Worm (Caenorhabditis elegans) whole organism, young adult: ENCODE measurements around the gene math-13.
"Not testable (repeated sequence)": the region's sequence is repeated elsewhere in the genome, so short reads cannot be mapped to it uniquely, and the experiment has no call there.

Experiments used
- B0336.3 ChIP-seq: fragments of 200-800 bp; sonication (Bioruptor generic); IDR thresholded peaks from 2 replicates; pipeline ENCODE4 v1.3.6; 2022; ENCODE audit warnings: missing genetic modification characterization, missing compliant biosample characterization
- D2030.7 ChIP-seq: fragments of 200-800 bp; sonication (Bioruptor generic); IDR thresholded peaks from 2 replicates; pipeline ENCODE4 v1.3.6; 2022; ENCODE audit warnings: missing genetic modification reagents, missing genetic modification characterization, missing compliant biosample characterization
- K11D2.4 ChIP-seq: fragments of 200-800 bp; sonication (Bioruptor generic); IDR thresholded peaks from 2 replicates; pipeline ENCODE4 v1.3.6; 2022; ENCODE audit warnings: missing genetic modification reagents, missing genetic modification characterization, missing compliant biosample characterization
- Y67H2A.10 ChIP-seq: fragments of 200-800 bp; sonication (Bioruptor generic); conservative IDR thresholded peaks from 2 replicates; pipeline ENCODE4 v1.3.6; 2022; ENCODE audit warnings: missing genetic modification reagents, missing genetic modification characterization, missing compliant biosample characterization
- ama-1 ChIP-seq, 3 experiments: fragments of 150-350 bp in 1 of 3; sonication (generic microtip) in 2 of 3; optimal IDR thresholded peaks; 2 replicates each; lab custom pipeline; 2014 to 2018; ENCODE audit warnings: missing biosample characterization in 2 of 3, missing genetic modification characterization in 2 of 3, missing genetic modification reagents in 2 of 3
- aptf-3 ChIP-seq: fragments of 200-800 bp; sonication (Bioruptor generic); IDR thresholded peaks from 2 replicates; pipeline ENCODE4 v1.3.6; 2022; ENCODE audit warnings: missing genetic modification characterization, missing compliant biosample characterization
- athp-1 ChIP-seq: sonication (generic microtip); optimal IDR thresholded peaks from 2 replicates; lab custom pipeline; 2017; ENCODE audit warnings: mild to moderate bottlenecking, missing genetic modification characterization, missing compliant biosample characterization
- ceh-91 ChIP-seq: fragments of 200-800 bp; sonication (Bioruptor generic); IDR thresholded peaks from 2 replicates; pipeline ENCODE4 v1.3.6; 2022; ENCODE audit warnings: missing genetic modification reagents, missing genetic modification characterization, missing compliant biosample characterization
- die-1 ChIP-seq: sonication (generic microtip); optimal IDR thresholded peaks from 2 replicates; lab custom pipeline; 2016; ENCODE audit warnings: missing genotype, mild to moderate bottlenecking, missing genetic modification characterization, missing compliant biosample characterization
- efl-1 ChIP-seq: fragments of 150-350 bp; optimal IDR thresholded peaks from 2 replicates; lab custom pipeline; 2014; ENCODE audit warnings: missing biosample characterization, missing genetic modification reagents, missing genetic modification characterization
- hlh-12 ChIP-seq: sonication (generic microtip); optimal IDR thresholded peaks from 2 replicates; lab custom pipeline; 2016; ENCODE audit warnings: missing genetic modification characterization, missing compliant biosample characterization
- hlh-26 ChIP-seq: fragments of 200-800 bp; sonication (Bioruptor generic); conservative IDR thresholded peaks from 2 replicates; pipeline ENCODE4 v1.3.6; 2022; ENCODE audit warnings: missing genetic modification reagents, missing genetic modification characterization, missing compliant biosample characterization
- hmg-1.2 ChIP-seq: fragments of 200-800 bp; sonication (Bioruptor generic); IDR thresholded peaks from 2 replicates; pipeline ENCODE4 v1.3.6; 2022; ENCODE audit warnings: missing genetic modification reagents, missing genetic modification characterization, missing compliant biosample characterization
- let-526 ChIP-seq: fragments of 200-800 bp; sonication (Bioruptor generic); IDR thresholded peaks from 2 replicates; pipeline ENCODE4 v1.3.6; 2022; ENCODE audit warnings: missing genetic modification reagents, missing genetic modification characterization, missing compliant biosample characterization
- lin-26 ChIP-seq: fragments of 200-800 bp; sonication (Bioruptor generic); IDR thresholded peaks from 2 replicates; pipeline ENCODE4 v1.3.6; 2022; ENCODE audit warnings: missing genetic modification reagents, missing genetic modification characterization, missing compliant biosample characterization
- lsy-27 ChIP-seq: sonication (generic microtip); optimal IDR thresholded peaks from 2 replicates; lab custom pipeline; 2017; ENCODE audit warnings: missing genetic modification characterization, mild to moderate bottlenecking, missing compliant biosample characterization, antibody characterized with exemption, missing genotype, borderline replicate concordance; ENCODE audit not compliant: insufficient read depth
- madf-8 ChIP-seq: fragments of 200-800 bp; sonication (Bioruptor generic); conservative IDR thresholded peaks from 2 replicates; pipeline ENCODE4 v1.3.6; 2022; ENCODE audit warnings: missing genetic modification reagents, missing genetic modification characterization, missing compliant biosample characterization
- mcd-1 ChIP-seq: fragments of 200-800 bp; sonication (Bioruptor generic); IDR thresholded peaks from 2 replicates; pipeline ENCODE4 v1.3.6; 2022; ENCODE audit warnings: missing genetic modification reagents, missing genetic modification characterization, missing compliant biosample characterization
- nhr-27 ChIP-seq: fragments of 200-800 bp; sonication (Bioruptor generic); optimal IDR thresholded peaks from 2 replicates; lab custom pipeline; 2018; ENCODE audit warnings: mild to moderate bottlenecking, missing genetic modification characterization, moderate library complexity, missing compliant biosample characterization
- nhr-80 ChIP-seq: sonication (generic microtip); optimal IDR thresholded peaks from 2 replicates; lab custom pipeline; 2016; ENCODE audit warnings: missing genetic modification characterization, missing compliant biosample characterization
- pbrm-1 ChIP-seq: fragments of 200-800 bp; sonication (Bioruptor generic); IDR thresholded peaks from 2 replicates; pipeline ENCODE4 v1.3.6; 2022; ENCODE audit warnings: missing genetic modification reagents, missing genetic modification characterization, missing compliant biosample characterization
- snpc-1.3 ChIP-seq: sonication (generic microtip); optimal IDR thresholded peaks from 2 replicates; lab custom pipeline; 2017; ENCODE audit warnings: missing genetic modification characterization, mild to moderate bottlenecking, missing compliant biosample characterization, antibody characterized with exemption, moderate library complexity, missing genotype, missing genetic modification reagents; ENCODE audit not compliant: insufficient read depth
- somi-1 ChIP-seq: fragments of 200-800 bp; sonication (Bioruptor generic); optimal IDR thresholded peaks from 2 replicates; lab custom pipeline; 2018; ENCODE audit warnings: mild to moderate bottlenecking, missing genetic modification characterization, missing compliant biosample characterization

Gene math-13

DNA sequence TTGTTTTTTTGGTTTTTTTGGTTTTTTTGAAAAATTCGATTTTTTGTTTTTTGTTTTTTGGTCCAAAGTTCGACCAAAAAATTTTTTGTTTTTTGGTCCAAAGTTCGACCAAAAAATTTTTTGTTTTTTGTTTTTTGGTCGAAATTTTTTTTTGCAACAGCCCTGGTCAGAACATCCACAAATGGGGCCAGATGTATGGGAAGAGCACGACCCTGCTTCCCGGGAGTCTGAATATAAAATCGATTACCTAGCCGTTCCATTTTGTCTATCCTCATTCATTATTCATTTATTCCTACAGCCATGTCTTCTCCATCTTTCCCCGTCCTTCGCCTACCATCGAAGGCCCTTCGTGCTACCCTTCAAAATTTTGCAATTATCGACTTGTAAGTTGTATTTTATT, 21.7 kb upstream of the math-13 start, which contains the start of gene fbxb-95:
Gene fbxb-95, plus strand, starts transcription at position 301 of the 400 bp plus-strand sequence.
- not testable (repeated sequence) for TF ChIP-seq madf-8 (GFP tag; lab: Robert Waterston, UW); lsy-27 (tag; lab: Kevin White, UChicago); D2030.7 (GFP tag; lab: Robert Waterston, UW)
- TF ChIP-seq, all 124 proteins: peak for 0; not testable (repeated sequence) for 124

DNA sequence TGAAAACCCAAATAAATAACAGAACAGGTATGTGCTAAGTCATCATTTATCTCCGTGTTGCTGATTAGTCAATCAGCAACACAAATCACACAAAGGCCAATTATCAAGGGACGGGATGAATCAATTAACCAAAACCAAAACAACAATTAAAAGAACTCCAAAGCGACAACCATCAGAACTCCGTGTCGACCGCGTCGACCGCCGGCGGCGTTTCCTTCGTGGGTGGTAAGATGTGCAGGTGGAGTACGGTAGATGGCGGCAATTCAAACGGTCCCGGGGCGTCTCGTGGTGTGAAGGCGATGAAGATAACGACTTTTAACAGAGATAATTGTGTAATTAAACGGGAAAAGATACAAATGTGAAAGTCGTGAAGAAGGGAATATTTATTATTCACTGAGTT, 20.3 kb upstream of the math-13 start:
- TF ChIP-seq mcd-1 (GFP tag; lab: Robert Waterston, UW): peak; percentile 41
- 0 out of 2 replicates have a peak, but pooled peaks have one; percentile 56 for TF ChIP-seq aptf-3 (GFP tag; lab: Robert Waterston, UW)

DNA sequence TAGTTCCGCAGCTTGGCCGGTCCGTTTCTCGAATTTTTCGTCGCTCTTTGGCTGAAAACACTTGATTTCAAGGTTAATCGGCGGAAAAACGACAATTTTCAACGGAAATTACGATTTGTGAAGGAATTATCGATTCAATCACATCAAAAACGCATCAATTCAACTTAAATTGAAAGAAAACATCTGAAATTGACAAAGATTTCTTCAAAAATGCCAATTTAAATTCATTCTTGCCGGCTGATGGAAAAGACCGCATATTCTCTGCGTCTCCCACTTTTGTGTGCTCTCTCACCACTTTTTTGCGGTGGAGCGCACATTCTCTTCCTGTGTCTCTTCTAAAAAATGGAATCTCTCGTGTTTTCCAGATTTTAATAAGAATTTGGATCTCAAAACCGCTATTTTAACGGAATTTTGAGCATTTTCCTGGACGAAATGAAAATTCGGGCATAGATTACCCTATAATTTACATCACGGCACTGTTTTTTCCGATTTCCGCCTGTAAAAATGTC, 14.4 kb upstream of the math-13 start, which contains the start of gene C16C4.18:
Gene C16C4.18, minus strand, starts transcription at position 51 of the 509 bp plus-strand sequence.
- peak; percentile 96 for TF ChIP-seq hmg-1.2
- TF ChIP-seq D2030.7 (GFP tag; lab: Robert Waterston, UW): peak; percentile 44; the same call in 1 of the 2 replicates
- TF ChIP-seq mcd-1 (GFP tag; lab: Robert Waterston, UW): peak; percentile 67; the same call in 1 of the 2 replicates

DNA sequence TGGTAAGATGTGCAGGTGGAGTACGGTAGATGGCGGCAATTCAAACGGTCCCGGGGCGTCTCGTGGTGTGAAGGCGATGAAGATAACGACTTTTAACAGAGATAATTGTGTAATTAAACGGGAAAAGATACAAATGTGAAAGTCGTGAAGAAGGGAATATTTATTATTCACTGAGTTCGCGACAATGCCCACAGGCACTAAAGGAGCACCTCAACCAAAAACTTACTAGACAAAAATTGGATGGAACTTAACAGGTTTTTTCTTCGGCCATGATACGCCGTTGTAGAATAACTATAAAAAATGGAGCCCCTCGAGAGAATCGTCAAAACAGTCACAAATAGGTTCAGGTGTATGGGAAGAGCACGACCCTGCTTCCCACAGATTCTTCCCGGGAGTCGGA, 13.4 kb upstream of the math-13 start, which contains the start of gene fbxb-98:
Gene fbxb-98, plus strand, starts transcription at position 301 of the 400 bp plus-strand sequence.
- TF ChIP-seq ama-1 (optimal IDR thresholded peaks at IDR 0.05; lab: Kevin White, UChicago); ama-1 (GFP tag; optimal IDR thresholded peaks at IDR 0.05; lab: Kevin White, UChicago); let-526; snpc-1.3 (tag; lab: Kevin White, UChicago): not testable (repeated sequence)

DNA sequence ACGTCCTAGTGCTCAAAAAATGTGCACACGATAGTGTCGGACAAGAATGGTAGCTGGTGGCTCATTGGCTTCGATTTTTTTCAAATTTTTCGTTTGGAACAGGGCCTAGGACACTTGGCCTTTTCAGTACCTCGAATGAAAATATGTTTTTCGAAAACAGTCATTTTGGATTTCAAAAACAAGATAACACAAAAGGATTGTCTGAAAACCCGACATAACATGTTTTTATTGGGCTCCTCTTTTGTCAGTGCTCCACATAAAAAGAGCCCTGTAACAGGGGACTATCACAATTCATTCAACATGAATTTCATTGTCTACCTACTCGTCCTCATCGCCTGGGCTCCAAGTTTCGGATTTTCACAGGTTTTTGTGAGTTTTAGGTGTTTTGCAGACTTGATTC, 11.5 kb upstream of the math-13 start, which contains the start of gene C16C4.17:
Gene C16C4.17, plus strand, starts transcription at position 301 of the 400 bp plus-strand sequence.
- no peak for TF ChIP-seq hlh-12
- TF ChIP-seq Y67H2A.10 (GFP tag; lab: Robert Waterston, UW): no peak
- no peak for TF ChIP-seq K11D2.4 (GFP tag; lab: Robert Waterston, UW)
- TF ChIP-seq pbrm-1 (GFP tag; lab: Robert Waterston, UW): no peak
- TF ChIP-seq nhr-27 (tag; lab: Kevin White, UChicago): no peak
- TF ChIP-seq ceh-91 (GFP tag; lab: Robert Waterston, UW): no peak
- no peak for TF ChIP-seq die-1 (tag; lab: Kevin White, UChicago)
- TF ChIP-seq lin-26: no peak
- TF ChIP-seq somi-1 (GFP tag; lab: Kevin White, UChicago): no peak

DNA sequence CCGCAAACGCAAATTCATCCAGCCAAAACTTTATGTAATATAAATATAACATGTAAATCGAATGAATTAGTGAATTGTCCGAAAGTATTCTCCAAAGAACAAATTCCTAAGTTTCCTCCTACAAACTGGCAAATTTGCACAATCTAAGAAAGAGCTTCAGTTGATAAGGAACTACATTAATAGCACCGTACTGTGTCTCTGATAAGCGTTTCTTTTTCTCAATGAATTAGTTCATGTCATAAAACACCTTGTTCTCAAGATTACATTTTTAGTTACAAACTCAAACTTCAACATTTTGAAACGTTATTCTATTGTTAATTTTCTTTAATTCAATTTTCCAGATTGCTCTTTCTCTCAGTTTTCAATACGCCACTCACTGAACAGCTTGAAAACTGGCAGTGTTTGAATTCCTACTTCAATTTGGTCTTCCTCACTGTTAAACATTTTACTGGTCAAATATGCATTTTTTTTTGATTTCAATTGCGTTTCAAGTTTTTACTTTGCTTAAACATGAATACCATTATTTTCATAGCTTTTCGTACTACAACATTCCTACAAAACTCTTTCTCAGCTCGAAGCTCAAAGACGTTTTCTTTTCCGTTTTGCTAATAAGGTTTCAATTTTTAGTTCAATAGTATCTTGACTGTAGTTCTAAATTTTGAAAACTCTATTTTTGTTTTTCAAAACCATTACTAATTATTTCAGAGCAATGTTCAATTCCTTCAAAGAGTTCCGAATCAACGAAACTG, 9.9 kb upstream of the math-13 start, which contains the start of gene math-15:
Gene math-15, plus strand, starts transcription at position 699 of the 749 bp plus-strand sequence.
- no peak for TF ChIP-seq athp-1 (tag; lab: Kevin White, UChicago)
- TF ChIP-seq nhr-80 (tag; lab: Kevin White, UChicago): peak; percentile 26
- TF ChIP-seq B0336.3 (GFP tag; lab: Robert Waterston, UW): no peak
- no peak for TF ChIP-seq hlh-12
- TF ChIP-seq hlh-26: no peak

DNA sequence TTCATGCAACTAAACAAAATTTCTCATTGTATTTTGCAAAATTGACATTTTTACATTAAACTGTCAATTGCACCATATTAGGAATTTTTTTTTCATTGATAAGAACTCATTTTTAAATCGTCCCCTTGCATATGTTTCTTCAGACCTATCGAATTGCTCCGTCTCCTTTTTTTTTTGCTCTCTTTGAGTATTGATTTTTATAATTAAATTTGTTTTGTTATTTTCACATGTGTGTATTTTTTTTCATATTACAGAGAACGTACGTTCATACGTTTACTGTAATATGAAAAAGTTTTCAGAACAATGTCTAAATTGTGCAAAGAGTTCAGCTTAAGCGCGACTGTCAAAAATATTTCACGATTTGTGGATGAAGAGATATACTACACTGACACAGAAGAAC, 6.6 kb upstream of the math-13 start, which contains the start of gene math-14:
Gene math-14, plus strand, starts transcription at position 301 of the 400 bp plus-strand sequence.
- TF ChIP-seq efl-1 (GFP tag; lab: Kevin White, UChicago): no peak
- peak; percentile 49 for TF ChIP-seq nhr-80 (tag; lab: Kevin White, UChicago)
